Fruit fly (Drosophila melanogaster): ENCODE measurements around the gene PGAP5.

PGAP5 gene

DNA sequence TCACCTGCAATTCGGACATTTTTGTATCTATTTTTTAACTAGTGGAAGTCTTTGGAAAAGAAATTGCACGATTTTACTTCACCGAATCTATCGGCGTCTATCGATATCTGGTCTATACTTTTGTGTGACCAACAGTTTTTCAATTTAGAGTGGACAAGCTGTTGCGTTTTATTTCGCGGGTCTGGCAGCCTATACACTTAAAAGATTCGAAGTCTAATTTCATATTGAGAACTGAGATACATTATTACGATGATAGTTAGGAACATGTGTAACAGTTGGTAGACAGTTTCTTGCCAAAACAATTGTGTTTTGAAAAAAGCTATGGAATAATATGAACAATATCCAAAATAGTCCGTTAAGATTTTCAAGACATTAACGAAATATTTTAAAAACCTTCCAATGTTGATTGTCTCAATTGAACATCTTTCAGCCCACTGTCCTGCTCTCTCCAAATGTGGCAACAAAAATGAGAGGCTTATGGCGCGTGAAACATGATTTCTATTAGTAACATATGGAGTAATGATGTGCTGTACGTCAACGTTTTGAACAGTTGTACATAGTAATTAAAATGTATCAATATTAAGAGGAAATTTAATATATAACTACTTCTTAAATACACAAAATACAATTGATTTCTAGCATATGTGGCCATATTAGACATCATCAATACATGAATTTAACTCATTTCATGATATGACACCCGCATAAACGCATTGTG is 36.2 kb upstream of the PGAP5 start, which contains the start of gene Acbp1 (continued):
- TF ChIP-seq Med (GFP tag): peak; percentile 99
- TF ChIP-seq Hr78 (GFP tag; optimal IDR thresholded peaks at IDR 0.05): peak in 1 of 2 experiments; percentile 92
- TF ChIP-seq CG2199 (GFP tag; IDR thresholded peaks at IDR 0.05): peak; percentile 88; the same call in 1 of the 3 replicates
- peak; percentile 85 for TF ChIP-seq CG31224 (GFP tag; IDR thresholded peaks at IDR 0.05)
- no peak for TF ChIP-seq tll (GFP tag; optimal IDR thresholded peaks at IDR 0.05)
- peak; percentile 90 for TF ChIP-seq C15 (GFP tag; IDR thresholded peaks at IDR 0.05)
- TF ChIP-seq CG10979 (tag; optimal IDR thresholded peaks at IDR 0.05): peak; percentile 99
- TF ChIP-seq Dbx (GFP tag; IDR thresholded peaks at IDR 0.05): peak; percentile 90
- peak; percentile 97 for TF ChIP-seq Spps (tag; optimal IDR thresholded peaks at IDR 0.05)
- TF ChIP-seq CG1024 (GFP tag; IDR thresholded peaks at IDR 0.05): peak; percentile 71
- TF ChIP-seq sob (GFP tag; IDR thresholded peaks at IDR 0.05): peak; percentile 94
- peak; percentile 54; the same call in 1 of the 3 replicates for TF ChIP-seq z (GFP tag; IDR thresholded peaks at IDR 0.05)
- TF ChIP-seq CG12299 (tag; optimal IDR thresholded peaks at IDR 0.05): peak; percentile 99
- peak; percentile 97 for TF ChIP-seq CG7839 (tag; optimal IDR thresholded peaks at IDR 0.05)
- TF ChIP-seq Max (GFP tag; optimal IDR thresholded peaks at IDR 0.05): peak; percentile 92
- TF ChIP-seq tin (GFP tag; optimal IDR thresholded peaks at IDR 0.05): peak; percentile 91
- peak; percentile 60 for TF ChIP-seq Elba2 (GFP tag; optimal IDR thresholded peaks at IDR 0.05)
- peak; percentile 87 for TF ChIP-seq CG14050 (GFP tag; IDR thresholded peaks at IDR 0.05)
- TF ChIP-seq CG10431 (GFP tag; optimal IDR thresholded peaks at IDR 0.05): peak; percentile 94
- TF ChIP-seq E2f2 (GFP tag; IDR thresholded peaks at IDR 0.05): peak; percentile 81
- peak; percentile 99 for TF ChIP-seq zf30C (GFP tag; optimal IDR thresholded peaks at IDR 0.05)
- peak; percentile 93 for TF ChIP-seq CG14014 (GFP tag; IDR thresholded peaks at IDR 0.05)
- no peak for TF ChIP-seq CG1832 (GFP tag; optimal IDR thresholded peaks at IDR 0.05)
- TF ChIP-seq bsh (GFP tag; optimal IDR thresholded peaks at IDR 0.05): peak; percentile 94 to 98
- peak; percentile 90 for TF ChIP-seq sisA (GFP tag; IDR thresholded peaks at IDR 0.05)
- peak; percentile 71 for TF ChIP-seq GATAe (GFP tag; conservative IDR thresholded peaks at IDR 0.05)
- TF ChIP-seq kay (GFP tag; optimal IDR thresholded peaks at IDR 0.05): peak; percentile 83
- peak; percentile 68; the same call in 2 of the 3 replicates for TF ChIP-seq CG7963 (GFP tag; IDR thresholded peaks at IDR 0.05; ENCODE audit: partially characterized antibody)
- TF ChIP-seq Dek (tag; optimal IDR thresholded peaks at IDR 0.05): peak; percentile 94
- TF ChIP-seq CG4282 (GFP tag; optimal IDR thresholded peaks at IDR 0.05): peak; percentile 98
- TF ChIP-seq chinmo (GFP tag; IDR thresholded peaks at IDR 0.05; ENCODE audit: partially characterized antibody): peak; percentile 57; the same call in 1 of the 4 replicates
- TF ChIP-seq CG4404 (GFP tag; IDR thresholded peaks at IDR 0.05): peak; percentile 80
- peak; percentile 84 for TF ChIP-seq CG30431 (GFP tag; optimal IDR thresholded peaks at IDR 0.05)
- TF ChIP-seq MESR4 (GFP tag; optimal IDR thresholded peaks at IDR 0.05): peak; percentile 58
- peak; percentile 61 for TF ChIP-seq Dp (GFP tag; optimal IDR thresholded peaks at IDR 0.05)
- peak; percentile 98 for TF ChIP-seq CG17568 (GFP tag; optimal IDR thresholded peaks at IDR 0.05)
- TF ChIP-seq CG9609 (GFP tag; optimal IDR thresholded peaks at IDR 0.05): peak; percentile 96
- TF ChIP-seq nmo (GFP tag; optimal IDR thresholded peaks at IDR 0.05): peak; percentile 96
- TF ChIP-seq CG2120 (GFP tag; optimal IDR thresholded peaks at IDR 0.05): peak; percentile 98
- TF ChIP-seq Usf (GFP tag; optimal IDR thresholded peaks at IDR 0.05): peak; percentile 86
- TF ChIP-seq CG2116 (GFP tag; optimal IDR thresholded peaks at IDR 0.05): peak; percentile 82
- TF ChIP-seq fu2 (GFP tag; optimal IDR thresholded peaks at IDR 0.05): peak; percentile 96
- TF ChIP-seq Dfd (GFP tag; optimal IDR thresholded peaks at IDR 0.05): no peak
- peak; percentile 90 for TF ChIP-seq CG32772 (GFP tag; IDR thresholded peaks at IDR 0.05)
- TF ChIP-seq fd96Cb (tag; optimal IDR thresholded peaks at IDR 0.05): peak; percentile 92
- TF ChIP-seq CG10267 (tag; optimal IDR thresholded peaks at IDR 0.05): peak; percentile 98
- peak; percentile 89 for TF ChIP-seq CG12236 (GFP tag; optimal IDR thresholded peaks at IDR 0.05)
- TF ChIP-seq chif (GFP tag; optimal IDR thresholded peaks at IDR 0.05): peak; percentile 91 to 95
